Worm (Caenorhabditis elegans) whole organism, L4 larva: ENCODE results near the gene mut-14.

ENCODE experiments used
- ceh-82 ChIP-seq: sonication (generic microtip); optimal IDR thresholded peaks from 2 replicates; lab custom pipeline; 2017; ENCODE audit warnings: missing biosample characterization, missing genetic modification characterization
- duxl-1 ChIP-seq: sonication (generic microtip); optimal IDR thresholded peaks from 2 replicates; lab custom pipeline; 2016; ENCODE audit warnings: mild to moderate bottlenecking, missing genetic modification characterization, moderate library complexity, missing compliant biosample characterization; ENCODE audit not compliant: poor library complexity
- fkh-10 ChIP-seq: fragments of 150-350 bp; optimal IDR thresholded peaks from 2 replicates; lab custom pipeline; 2014; ENCODE audit warnings: missing biosample characterization, missing genetic modification reagents, missing genetic modification characterization
- lsy-2 ChIP-seq, 2 experiments: fragments of 150-350 bp in 1 of 2; sonication (generic microtip) in 1 of 2; optimal IDR thresholded peaks; 2 replicates each; lab custom pipeline; 2014 to 2017; ENCODE audit warnings: missing biosample characterization in 2 of 2, missing genetic modification characterization in 2 of 2
- nhr-77 ChIP-seq: fragments of 150-350 bp; optimal IDR thresholded peaks from 2 replicates; lab custom pipeline; 2014; ENCODE audit warnings: missing biosample characterization, missing genetic modification characterization
- unc-62 ChIP-seq, 3 experiments: fragments of 150-350 bp in 1 of 3; sonication (generic microtip); optimal IDR thresholded peaks in 2 of 3; peaks in 1 of 3; 1 replicate in 1 of 3; 2 replicates in 2 of 3; lab custom pipeline; 2014 to 2017; ENCODE audit warnings: missing biosample characterization in 3 of 3, missing genetic modification characterization in 3 of 3, missing genetic modification reagents in 3 of 3, missing genotype in 1 of 3
- zfp-3 ChIP-seq: fragments of 200-800 bp; sonication (Bioruptor generic); conservative IDR thresholded peaks from 2 replicates; pipeline ENCODE4 v1.3.6; 2022; ENCODE audit warnings: missing genetic modification reagents, missing genetic modification characterization, missing compliant biosample characterization
- ztf-11 ChIP-seq: fragments of 150-350 bp; optimal IDR thresholded peaks from 2 replicates; lab custom pipeline; 2014; ENCODE audit warnings: missing biosample characterization, missing genetic modification characterization

DNA sequence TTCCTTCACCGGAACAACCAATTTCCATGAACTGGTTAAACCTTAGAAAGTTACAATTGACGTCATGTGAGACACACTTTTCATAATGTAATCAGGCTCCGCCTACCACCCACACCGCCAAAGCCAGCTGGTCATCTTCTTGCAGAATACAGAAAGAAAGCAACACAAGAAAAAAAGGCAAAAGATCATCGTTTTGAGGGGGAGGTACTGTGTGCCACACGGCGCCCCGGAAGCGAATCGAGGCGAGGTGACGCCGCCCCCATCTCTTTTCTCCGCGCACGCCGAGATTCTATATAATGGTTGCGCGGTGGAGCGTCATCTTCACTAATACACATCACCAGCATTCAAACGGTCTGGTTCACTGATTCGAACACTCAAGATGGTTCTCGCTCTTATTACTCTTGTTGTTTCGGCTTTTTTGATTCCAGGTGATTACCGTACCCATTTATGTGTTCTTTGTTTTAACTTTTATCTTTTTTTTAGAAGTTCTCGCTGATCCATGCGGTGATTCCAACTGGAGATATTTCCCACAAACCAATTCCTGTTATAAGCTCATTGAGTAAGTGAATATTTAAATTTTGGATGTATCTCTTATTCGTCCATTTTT lies 39.4 kb upstream of the mut-14 start, which contains the start of gene clec-1:
- TF ChIP-seq ceh-82 (tag; lab: Kevin White, UChicago), result no peak
- TF ChIP-seq fkh-10 (GFP tag; lab: Kevin White, UChicago), result no peak
- TF ChIP-seq duxl-1 (tag; lab: Kevin White, UChicago), result no peak
- TF ChIP-seq unc-62 (GFP tag; optimal IDR thresholded peaks at IDR 0.05 in 1 of 2; lab: Kevin White, UChicago), result no peak
- TF ChIP-seq unc-62 (tag; optimal IDR thresholded peaks at IDR 0.05; lab: Kevin White, UChicago), result no peak
- no peak for TF ChIP-seq ztf-11 (tag; lab: Kevin White, UChicago)
- no peak for TF ChIP-seq nhr-77 (tag; lab: Kevin White, UChicago)
- TF ChIP-seq lsy-2 (tag; optimal IDR thresholded peaks at IDR 0.05; lab: Kevin White, UChicago), result no peak
- TF ChIP-seq zfp-3, result no peak
